Fruit fly (Drosophila melanogaster) whole organism, embryonic: ENCODE data around the gene CG33235.

Source experiments
- Awh ChIP-seq: fragments of 200-800 bp; sonication (Bioruptor generic); IDR thresholded peaks from 2 replicates; pipeline ENCODE4, ENCODE4 v1.3.6; 2022; ENCODE audit warnings: missing biosample characterization, missing genetic modification characterization
- CG10209 ChIP-seq: fragments of 200-800 bp; sonication (Bioruptor generic); optimal IDR thresholded peaks from 3 replicates; lab custom pipeline; 2017; ENCODE audit warnings: missing biosample characterization, mild to moderate bottlenecking, missing genetic modification characterization, missing genetic modification reagents
- CG1024 ChIP-seq: fragments of 200-800 bp; sonication (Bioruptor generic); IDR thresholded peaks from 2 replicates; pipeline ENCODE4 v1.3.6; 2022; ENCODE audit warnings: missing biosample characterization, missing genetic modification characterization
- CG10274 ChIP-seq: fragments of 200-800 bp; sonication (Bioruptor generic); optimal IDR thresholded peaks from 3 replicates; lab custom pipeline; 2017; ENCODE audit warnings: missing biosample characterization, mild to moderate bottlenecking, missing genetic modification characterization
- CG10431 ChIP-seq: fragments of 200-800 bp; sonication (Bioruptor generic); optimal IDR thresholded peaks from 3 replicates; lab custom pipeline; 2018; ENCODE audit warnings: missing biosample characterization, mild to moderate bottlenecking, missing genetic modification characterization
- CG11085 ChIP-seq: fragments of 200-800 bp; sonication (Bioruptor generic); IDR thresholded peaks from 2 replicates; pipeline ENCODE4 v1.3.6; 2022; ENCODE audit warnings: missing biosample characterization, missing genetic modification characterization
- CG11560 ChIP-seq: fragments of 200-800 bp; sonication (Bioruptor generic); IDR thresholded peaks from 3 replicates; pipeline ENCODE4 v1.3.6; 2022; ENCODE audit warnings: missing biosample characterization, missing genetic modification characterization
- CG13624 ChIP-seq: fragments of 200-800 bp; sonication (Bioruptor generic); optimal IDR thresholded peaks from 2 replicates; lab custom pipeline; 2016; ENCODE audit warnings: missing biosample characterization, missing genetic modification characterization
- CG1647 ChIP-seq: fragments of 200-800 bp; sonication (Bioruptor generic); optimal IDR thresholded peaks from 3 replicates; lab custom pipeline; 2016; ENCODE audit warnings: missing biosample characterization, missing genetic modification characterization
- CG17568 ChIP-seq: fragments of 200-800 bp; sonication (Bioruptor generic); optimal IDR thresholded peaks from 2 replicates; lab custom pipeline; 2018; ENCODE audit warnings: missing biosample characterization, mild to moderate bottlenecking, missing genetic modification characterization, moderate library complexity
- CG2129 ChIP-seq: fragments of 200-800 bp; sonication (Bioruptor generic); IDR thresholded peaks from 2 replicates; pipeline ENCODE4 v1.3.6; 2022; ENCODE audit warnings: missing biosample characterization, missing genetic modification characterization; ENCODE audit not compliant: partially characterized antibody
- CG3163 ChIP-seq: fragments of 200-800 bp; sonication (Bioruptor generic); optimal IDR thresholded peaks from 3 replicates; lab custom pipeline; 2016; ENCODE audit warnings: missing biosample characterization, missing genetic modification characterization
- CG3281 ChIP-seq: fragments of 200-800 bp; sonication (Bioruptor generic); optimal IDR thresholded peaks from 3 replicates; lab custom pipeline; 2017; ENCODE audit warnings: missing biosample characterization, mild to moderate bottlenecking, missing genetic modification characterization
- CG4360 ChIP-seq: fragments of 200-800 bp; sonication (Bioruptor generic); IDR thresholded peaks from 2 replicates; pipeline ENCODE4 v1.3.6; 2022; ENCODE audit warnings: missing biosample characterization, missing genetic modification characterization
- CG5245 ChIP-seq: fragments of 200-800 bp; sonication (Bioruptor generic); optimal IDR thresholded peaks from 3 replicates; lab custom pipeline; 2016; ENCODE audit warnings: missing biosample characterization, missing genetic modification characterization
- CG6175 ChIP-seq: fragments of 200-800 bp; sonication (Bioruptor generic); IDR thresholded peaks from 3 replicates; pipeline ENCODE4 v1.3.6; 2022; ENCODE audit warnings: missing biosample characterization, missing genetic modification characterization
- CG6254 ChIP-seq: fragments of 200-800 bp; sonication (Bioruptor generic); optimal IDR thresholded peaks from 3 replicates; lab custom pipeline; 2017; ENCODE audit warnings: mild to moderate bottlenecking, missing biosample characterization, missing genetic modification reagents, missing genetic modification characterization
- CG7839 ChIP-seq: fragments of 200-800 bp; sonication (Bioruptor generic); optimal IDR thresholded peaks from 3 replicates; lab custom pipeline; 2018; ENCODE audit warnings: missing biosample characterization, mild to moderate bottlenecking, missing genetic modification characterization, moderate library complexity
- CG7963 ChIP-seq: fragments of 200-800 bp; sonication (Bioruptor generic); IDR thresholded peaks from 3 replicates; pipeline ENCODE4 v1.3.6; 2022; ENCODE audit warnings: missing biosample characterization, missing genetic modification characterization; ENCODE audit not compliant: partially characterized antibody
- CG9609 ChIP-seq: fragments of 200-800 bp; sonication (Bioruptor generic); optimal IDR thresholded peaks from 3 replicates; lab custom pipeline; 2016; ENCODE audit warnings: missing biosample characterization, missing genetic modification characterization
- CG9727 ChIP-seq: fragments of 200-800 bp; sonication (Bioruptor generic); optimal IDR thresholded peaks from 3 replicates; lab custom pipeline; 2017; ENCODE audit warnings: missing biosample characterization, mild to moderate bottlenecking, missing genetic modification characterization
- CHES-1-like ChIP-seq: fragments of 200-800 bp; sonication (Bioruptor generic); optimal IDR thresholded peaks from 2 replicates; lab custom pipeline; 2016; ENCODE audit warnings: missing biosample characterization, missing genetic modification characterization
- Camta ChIP-seq: fragments of 200-800 bp; sonication (Bioruptor generic); optimal IDR thresholded peaks from 2 replicates; lab custom pipeline; 2016; ENCODE audit warnings: missing biosample characterization, missing genetic modification characterization
- Dref ChIP-seq: fragments of 200-800 bp; sonication (Bioruptor generic); IDR thresholded peaks from 2 replicates; pipeline ENCODE4 v1.3.6; 2022; ENCODE audit warnings: missing biosample characterization, missing genetic modification characterization
- Fer2 ChIP-seq: fragments of 200-800 bp; sonication (Bioruptor generic); optimal IDR thresholded peaks from 2 replicates; lab custom pipeline; 2018; ENCODE audit warnings: missing biosample characterization, mild to moderate bottlenecking, missing genetic modification characterization, moderate library complexity
- Gug ChIP-seq: fragments of 200-800 bp; sonication (Bioruptor generic); IDR thresholded peaks from 4 replicates; pipeline ENCODE4 v1.3.6; 2022; ENCODE audit warnings: missing biosample characterization, missing genetic modification characterization
- H2.0 ChIP-seq: fragments of 200-800 bp; sonication (Bioruptor generic); IDR thresholded peaks from 2 replicates; pipeline ENCODE4 v1.3.6; 2022; ENCODE audit warnings: missing biosample characterization, missing genetic modification characterization
- HLH3B ChIP-seq: fragments of 200-800 bp; sonication (Bioruptor generic); IDR thresholded peaks from 2 replicates; pipeline ENCODE4 v1.3.6; 2022; ENCODE audit warnings: missing biosample characterization, missing genetic modification characterization
- Hmx ChIP-seq: fragments of 200-800 bp; sonication (Bioruptor generic); optimal IDR thresholded peaks from 2 replicates; lab custom pipeline; 2016; ENCODE audit warnings: missing biosample characterization, missing genetic modification characterization
- Lhr ChIP-seq: fragments of 200-800 bp; sonication (Bioruptor generic); optimal IDR thresholded peaks from 3 replicates; lab custom pipeline; 2017; ENCODE audit warnings: mild to moderate bottlenecking, missing biosample characterization, missing genetic modification reagents, missing genetic modification characterization
- NC2β ChIP-seq: fragments of 200-800 bp; sonication (Bioruptor generic); optimal IDR thresholded peaks from 2 replicates; lab custom pipeline; 2016; ENCODE audit warnings: missing biosample characterization, missing genetic modification characterization
- NFAT ChIP-seq: fragments of 200-800 bp; sonication (Bioruptor generic); IDR thresholded peaks from 2 replicates; pipeline ENCODE4 v1.3.6; 2022; ENCODE audit warnings: missing biosample characterization, missing genetic modification characterization
- Scr ChIP-seq: fragments of 200-800 bp; sonication (Bioruptor generic); IDR thresholded peaks from 2 replicates; pipeline ENCODE4 v1.3.6; 2022; ENCODE audit warnings: missing biosample characterization, missing genetic modification characterization; ENCODE audit not compliant: partially characterized antibody
- Usf ChIP-seq: fragments of 200-800 bp; sonication (Bioruptor generic); optimal IDR thresholded peaks from 2 replicates; lab custom pipeline; 2017; ENCODE audit warnings: missing genotype, missing biosample characterization, missing genetic modification characterization
- cad ChIP-seq: fragments of >200 bp; optimal IDR thresholded peaks from 2 replicates; lab custom pipeline; 2017; ENCODE audit warnings: missing biosample characterization, missing genetic modification characterization
- dan ChIP-seq: fragments of 200-800 bp; sonication (Bioruptor generic); IDR thresholded peaks from 2 replicates; pipeline ENCODE4 v1.3.6; 2022; ENCODE audit warnings: missing biosample characterization, missing genetic modification characterization
- danr ChIP-seq: fragments of 200-800 bp; sonication (Bioruptor generic); IDR thresholded peaks from 2 replicates; pipeline ENCODE4 v1.3.6; 2022; ENCODE audit warnings: missing biosample characterization, missing genetic modification characterization
- eyg ChIP-seq: fragments of 200-800 bp; sonication (Bioruptor generic); optimal IDR thresholded peaks from 3 replicates; lab custom pipeline; 2016; ENCODE audit warnings: missing biosample characterization, missing genetic modification characterization
- fu2 ChIP-seq: fragments of 200-800 bp; sonication (Bioruptor generic); optimal IDR thresholded peaks from 2 replicates; lab custom pipeline; 2016; ENCODE audit warnings: missing biosample characterization, missing genetic modification characterization
- jumu ChIP-seq: fragments of 200-800 bp; sonication (Bioruptor generic); optimal IDR thresholded peaks from 3 replicates; lab custom pipeline; 2016; ENCODE audit warnings: missing biosample characterization, missing genetic modification characterization
- kay ChIP-seq: fragments of 200-800 bp; sonication (Bioruptor generic); optimal IDR thresholded peaks from 2 replicates; lab custom pipeline; 2016; ENCODE audit warnings: missing biosample characterization, missing genetic modification characterization
- knrl ChIP-seq: fragments of 200-800 bp; sonication (Bioruptor generic); IDR thresholded peaks from 3 replicates; pipeline ENCODE4 v1.3.6; 2022; ENCODE audit warnings: missing biosample characterization, missing genetic modification characterization; ENCODE audit not compliant: partially characterized antibody
- lbe ChIP-seq: fragments of 200-800 bp; sonication (Bioruptor generic); optimal IDR thresholded peaks from 2 replicates; lab custom pipeline; 2016; ENCODE audit warnings: missing biosample characterization, mild to moderate bottlenecking, missing genetic modification characterization
- pho ChIP-seq: fragments of 200-800 bp; sonication (Bioruptor generic); optimal IDR thresholded peaks from 2 replicates; lab custom pipeline; 2016; ENCODE audit warnings: missing biosample characterization, missing genetic modification characterization
- sd ChIP-seq: fragments of 200-800 bp; sonication (Bioruptor generic); optimal IDR thresholded peaks from 3 replicates; lab custom pipeline; 2018; ENCODE audit warnings: missing biosample characterization, mild to moderate bottlenecking, missing genetic modification characterization, moderate library complexity
- sr ChIP-seq: fragments of 200-800 bp; sonication (Bioruptor generic); IDR thresholded peaks from 3 replicates; pipeline ENCODE4 v1.3.6; 2022; ENCODE audit warnings: missing biosample characterization, missing genetic modification characterization
- twi ChIP-seq: fragments of 200-800 bp; optimal IDR thresholded peaks from 2 replicates; lab custom pipeline; 2019; ENCODE audit warnings: missing biosample characterization, mild to moderate bottlenecking, missing genetic modification characterization, moderate library complexity
- vnd ChIP-seq: fragments of 200-800 bp; sonication (Bioruptor generic); IDR thresholded peaks from 3 replicates; pipeline ENCODE4 v1.3.6; 2022; ENCODE audit warnings: missing biosample characterization, missing genetic modification characterization; ENCODE audit not compliant: partially characterized antibody
- wdn ChIP-seq: fragments of 200-800 bp; sonication (Bioruptor generic); IDR thresholded peaks from 2 replicates; pipeline ENCODE4 v1.3.6; 2022; ENCODE audit warnings: missing biosample characterization, missing genetic modification characterization
- zfh2 ChIP-seq: fragments of 200-800 bp; sonication (Bioruptor generic); optimal IDR thresholded peaks from 2 replicates; lab custom pipeline; 2016; ENCODE audit warnings: missing biosample characterization, missing genetic modification characterization

The CG33235 gene

dm6 chrX:11454189-11454882 is 37.0 kb downstream of the CG33235 start, which contains the start of the genes Evi5 and HP5 (continued):
- peak; percentile 46 for TF ChIP-seq Camta (GFP tag; lab: Kevin White, UChicago)
- TF ChIP-seq CG1647, result no peak
- peak; percentile 61 for TF ChIP-seq Scr (GFP tag; lab: Robert Waterston, UW)
- peak; percentile 49 for TF ChIP-seq zfh2 (GFP tag; lab: Kevin White, UChicago)
- peak; percentile 63; the same call in 2 of the 3 replicates for TF ChIP-seq CG11560 (tag; lab: Robert Waterston, UW)
- no peak for TF ChIP-seq cad (GFP tag; lab: Kevin White, UChicago)
- TF ChIP-seq CG6175 (GFP tag; lab: Robert Waterston, UW), result peak; percentile 54; the same call in 1 of the 3 replicates
- peak; percentile 27; the same call in 1 of the 2 replicates for TF ChIP-seq wdn (GFP tag; lab: Robert Waterston, UW)
- no peak for TF ChIP-seq CG2129
- TF ChIP-seq CG3281 (GFP tag; lab: Kevin White, UChicago), result no peak
- peak; percentile 61; the same call in 1 of the 2 replicates for TF ChIP-seq CG11085
- no peak for TF ChIP-seq CG6254 (GFP tag; lab: Kevin White, UChicago)
- TF ChIP-seq knrl (GFP tag; lab: Robert Waterston, UW), result peak; percentile 59
- peak; percentile 6 for TF ChIP-seq eyg (GFP tag; lab: Kevin White, UChicago)
- peak; percentile 29 for TF ChIP-seq CG5245 (GFP tag; lab: Kevin White, UChicago)
- peak; percentile 9; the same call in 1 of the 2 replicates for TF ChIP-seq danr (GFP tag; lab: Robert Waterston, UW)
- TF ChIP-seq vnd (GFP tag; lab: Robert Waterston, UW), result peak; percentile 29; the same call in 1 of the 3 replicates
- peak; percentile 24; the same call in 1 of the 2 replicates for TF ChIP-seq HLH3B
- peak; percentile 45 for TF ChIP-seq pho (GFP tag; lab: Kevin White, UChicago)
- TF ChIP-seq CG10431, result no peak
- TF ChIP-seq CG3163 (GFP tag; lab: Kevin White, UChicago), result no peak
- TF ChIP-seq twi, result no peak
- TF ChIP-seq CG10209 (GFP tag; lab: Kevin White, UChicago), result no peak
- no peak for TF ChIP-seq CG10274 (GFP tag; lab: Kevin White, UChicago)
- TF ChIP-seq Usf (GFP tag; lab: Kevin White, UChicago), result no peak
- peak; percentile 11 for TF ChIP-seq kay (GFP tag; lab: Kevin White, UChicago)
- no peak for TF ChIP-seq dan (GFP tag; lab: Robert Waterston, UW)
- peak; percentile 49 for TF ChIP-seq CG9727
- TF ChIP-seq Awh (GFP tag; lab: Robert Waterston, UW), result 0 out of 2 replicates have a peak, but pooled peaks have one; percentile 20
- TF ChIP-seq CG17568 (GFP tag; lab: Kevin White, UChicago), result no peak
- TF ChIP-seq CG9609 (GFP tag; lab: Kevin White, UChicago), result peak; percentile 32
- peak; percentile 69 for TF ChIP-seq CG7839 (tag; lab: Kevin White, UChicago)
- TF ChIP-seq CHES-1-like (GFP tag; lab: Kevin White, UChicago), result peak; percentile 54
- TF ChIP-seq NFAT, result peak; percentile 37; the same call in 1 of the 2 replicates
- TF ChIP-seq Gug, result peak; percentile 82
- TF ChIP-seq CG7963 (GFP tag; lab: Robert Waterston, UW), result peak; percentile 57; the same call in 1 of the 3 replicates
- TF ChIP-seq Lhr (GFP tag; lab: Kevin White, UChicago), result peak; percentile 40
- peak; percentile 35 for TF ChIP-seq lbe (GFP tag; lab: Kevin White, UChicago)
- TF ChIP-seq CG4360 (GFP tag; lab: Robert Waterston, UW), result no peak
- 0 out of 2 replicates have a peak, but pooled peaks have one; percentile 20 for TF ChIP-seq CG1024 (GFP tag; lab: Robert Waterston, UW)
- peak; percentile 49 for TF ChIP-seq jumu (GFP tag; lab: Kevin White, UChicago)
- peak; percentile 80 for TF ChIP-seq CG13624 (GFP tag; lab: Kevin White, UChicago)
- no peak for TF ChIP-seq sr (GFP tag; lab: Robert Waterston, UW)
- peak; percentile 41 for TF ChIP-seq fu2 (GFP tag; lab: Kevin White, UChicago)
- peak; percentile 50; the same call in 1 of the 2 replicates for TF ChIP-seq H2.0 (GFP tag; lab: Robert Waterston, UW)
- TF ChIP-seq NC2β (GFP tag; lab: Kevin White, UChicago), result peak; percentile 24
- peak; percentile 34 for TF ChIP-seq sd (tag; lab: Kevin White, UChicago)
- no peak for TF ChIP-seq Fer2 (tag; lab: Kevin White, UChicago)
- TF ChIP-seq Dref (GFP tag; lab: Robert Waterston, UW), result peak; percentile 74
- TF ChIP-seq Hmx (GFP tag; lab: Kevin White, UChicago), result no peak
